Fruit fly (Drosophila melanogaster) whole organism, embryonic: ENCODE data around the gene ple.

ENCODE experiments used
- Bgb ChIP-seq: fragments of 200-800 bp; sonication (Bioruptor generic); IDR thresholded peaks from 2 replicates; pipeline ENCODE4 v1.3.6; 2022; ENCODE audit warnings: missing biosample characterization, missing genetic modification characterization; ENCODE audit not compliant: partially characterized antibody
- C15 ChIP-seq: fragments of 200-800 bp; sonication (Bioruptor generic); IDR thresholded peaks from 3 replicates; pipeline ENCODE4 v1.3.6; 2022; ENCODE audit warnings: missing biosample characterization, missing genetic modification characterization
- CG11247 ChIP-seq: fragments of 200-800 bp; sonication (Bioruptor generic); IDR thresholded peaks from 2 replicates; pipeline ENCODE4 v1.3.6; 2022; ENCODE audit warnings: missing biosample characterization, missing genetic modification characterization
- CG12391 ChIP-seq: fragments of 200-800 bp; sonication (Bioruptor generic); optimal IDR thresholded peaks from 3 replicates; lab custom pipeline; 2018; ENCODE audit warnings: missing biosample characterization, mild to moderate bottlenecking, missing genetic modification characterization, moderate library complexity
- CG12744 ChIP-seq: fragments of 200-800 bp; sonication (Bioruptor generic); optimal IDR thresholded peaks from 2 replicates; lab custom pipeline; 2016; ENCODE audit warnings: missing biosample characterization, missing genetic modification characterization
- CG18619 ChIP-seq: fragments of 200-800 bp; sonication (Bioruptor generic); optimal IDR thresholded peaks from 3 replicates; lab custom pipeline; 2017; ENCODE audit warnings: missing biosample characterization, mild to moderate bottlenecking, missing genetic modification characterization
- CG2712 ChIP-seq: fragments of 200-800 bp; optimal IDR thresholded peaks from 3 replicates; lab custom pipeline; 2019; ENCODE audit warnings: missing biosample characterization, mild to moderate bottlenecking, missing genetic modification characterization, moderate library complexity
- CG31441 ChIP-seq: fragments of 200-800 bp; sonication (Bioruptor generic); IDR thresholded peaks from 2 replicates; pipeline ENCODE4 v1.3.6; 2022; ENCODE audit warnings: missing biosample characterization, missing genetic modification characterization
- CG34376 ChIP-seq: fragments of 200-800 bp; sonication (Bioruptor generic); optimal IDR thresholded peaks from 2 replicates; lab custom pipeline; 2018; ENCODE audit warnings: missing biosample characterization, mild to moderate bottlenecking, missing genetic modification characterization
- CG3847 ChIP-seq: fragments of 200-800 bp; sonication (Bioruptor generic); IDR thresholded peaks from 2 replicates; pipeline ENCODE4 v1.3.6; 2022; ENCODE audit warnings: missing biosample characterization, missing genetic modification characterization
- CG6254 ChIP-seq: fragments of 200-800 bp; sonication (Bioruptor generic); optimal IDR thresholded peaks from 3 replicates; lab custom pipeline; 2017; ENCODE audit warnings: mild to moderate bottlenecking, missing biosample characterization, missing genetic modification reagents, missing genetic modification characterization
- CG6654 ChIP-seq: fragments of 200-800 bp; sonication (Bioruptor generic); optimal IDR thresholded peaks from 2 replicates; lab custom pipeline; 2017; ENCODE audit warnings: missing biosample characterization, mild to moderate bottlenecking, missing genetic modification characterization
- CG6791 ChIP-seq: fragments of 200-800 bp; sonication (Bioruptor generic); IDR thresholded peaks from 3 replicates; pipeline ENCODE4 v1.3.6; 2022; ENCODE audit warnings: missing biosample characterization, missing genetic modification characterization; ENCODE audit not compliant: partially characterized antibody
- CG8089 ChIP-seq: fragments of 200-800 bp; sonication (Bioruptor generic); optimal IDR thresholded peaks from 3 replicates; lab custom pipeline; 2016; ENCODE audit warnings: missing biosample characterization, missing genetic modification characterization
- CG8290 ChIP-seq, 3 experiments: fragments of 200-800 bp; sonication (Bioruptor generic); optimal IDR thresholded peaks; 2 replicates each; lab custom pipeline; 2016 to 2019; ENCODE audit warnings: missing biosample characterization in 3 of 3, missing genetic modification characterization in 3 of 3, mild to moderate bottlenecking in 2 of 3, moderate library complexity in 1 of 3
- CG8944 ChIP-seq: fragments of 200-800 bp; sonication (Bioruptor generic); optimal IDR thresholded peaks from 3 replicates; lab custom pipeline; 2016; ENCODE audit warnings: missing biosample characterization, missing genetic modification characterization
- CG9609 ChIP-seq: fragments of 200-800 bp; sonication (Bioruptor generic); optimal IDR thresholded peaks from 3 replicates; lab custom pipeline; 2016; ENCODE audit warnings: missing biosample characterization, missing genetic modification characterization
- Dek ChIP-seq: fragments of 200-800 bp; sonication (Bioruptor generic); optimal IDR thresholded peaks from 3 replicates; lab custom pipeline; 2019; ENCODE audit warnings: missing biosample characterization, mild to moderate bottlenecking, missing genetic modification characterization, moderate library complexity
- Dfd ChIP-seq, 2 experiments: fragments of >200 bp; optimal IDR thresholded peaks; 2 replicates each; lab custom pipeline; 2017; ENCODE audit warnings: missing biosample characterization in 2 of 2, missing genetic modification characterization in 2 of 2
- Dip2 ChIP-seq: fragments of 200-800 bp; sonication (Bioruptor generic); IDR thresholded peaks from 2 replicates; pipeline ENCODE4 v1.3.6; 2022; ENCODE audit warnings: missing biosample characterization, missing genetic modification characterization
- Drgx ChIP-seq: fragments of 200-800 bp; sonication (Bioruptor generic); IDR thresholded peaks from 2 replicates; pipeline ENCODE4 v1.3.6; 2022; ENCODE audit warnings: missing biosample characterization, missing genetic modification characterization
- HHEX ChIP-seq: fragments of 200-800 bp; sonication (Bioruptor generic); optimal IDR thresholded peaks from 3 replicates; lab custom pipeline; 2017; ENCODE audit warnings: missing biosample characterization, mild to moderate bottlenecking, missing genetic modification characterization, missing genetic modification reagents
- HLH4C ChIP-seq: fragments of 200-800 bp; sonication (Bioruptor generic); IDR thresholded peaks from 3 replicates; pipeline ENCODE4 v1.3.6; 2022; ENCODE audit warnings: missing biosample characterization, missing genetic modification characterization; ENCODE audit not compliant: partially characterized antibody
- Lhr ChIP-seq: fragments of 200-800 bp; sonication (Bioruptor generic); optimal IDR thresholded peaks from 3 replicates; lab custom pipeline; 2017; ENCODE audit warnings: mild to moderate bottlenecking, missing biosample characterization, missing genetic modification reagents, missing genetic modification characterization
- Mad ChIP-seq: fragments of 200-800 bp; sonication (Bioruptor generic); optimal IDR thresholded peaks from 2 replicates; lab custom pipeline; 2016; ENCODE audit warnings: missing biosample characterization, missing genetic modification characterization
- NC2β ChIP-seq: fragments of 200-800 bp; sonication (Bioruptor generic); optimal IDR thresholded peaks from 2 replicates; lab custom pipeline; 2016; ENCODE audit warnings: missing biosample characterization, missing genetic modification characterization
- NfI ChIP-seq: fragments of 200-800 bp; sonication (Bioruptor generic); optimal IDR thresholded peaks from 3 replicates; lab custom pipeline; 2018; ENCODE audit warnings: missing biosample characterization, mild to moderate bottlenecking, missing genetic modification characterization, moderate library complexity
- PHDP ChIP-seq: fragments of 200-800 bp; sonication (Bioruptor generic); optimal IDR thresholded peaks from 3 replicates; lab custom pipeline; 2018; ENCODE audit warnings: missing biosample characterization, mild to moderate bottlenecking, missing genetic modification characterization, moderate library complexity
- TFAM ChIP-seq: fragments of 200-800 bp; sonication (Bioruptor generic); optimal IDR thresholded peaks from 2 replicates; lab custom pipeline; 2017; ENCODE audit warnings: missing biosample characterization, missing genetic modification characterization, inconsistent platforms
- ab ChIP-seq: fragments of 200-800 bp; sonication (Bioruptor generic); optimal IDR thresholded peaks from 2 replicates; lab custom pipeline; 2016; ENCODE audit warnings: missing biosample characterization, missing genetic modification characterization
- ac ChIP-seq: fragments of 200-800 bp; sonication (Bioruptor generic); optimal IDR thresholded peaks from 3 replicates; lab custom pipeline; 2017; ENCODE audit warnings: missing biosample characterization, mild to moderate bottlenecking, missing genetic modification characterization
- al ChIP-seq: fragments of 200-800 bp; sonication (Bioruptor generic); IDR thresholded peaks from 2 replicates; pipeline ENCODE4 v1.3.6; 2022; ENCODE audit warnings: missing biosample characterization, missing genetic modification characterization
- bab2 ChIP-seq: fragments of 200-800 bp; sonication (Bioruptor generic); optimal IDR thresholded peaks from 2 replicates; lab custom pipeline; 2016; ENCODE audit warnings: missing biosample characterization, missing genetic modification characterization
- chinmo ChIP-seq: fragments of 200-800 bp; sonication (Bioruptor generic); IDR thresholded peaks from 4 replicates; pipeline ENCODE4 v1.3.6; 2022; ENCODE audit warnings: missing biosample characterization, missing genetic modification characterization; ENCODE audit not compliant: partially characterized antibody
- ewg ChIP-seq: fragments of 200-800 bp; sonication (Bioruptor generic); optimal IDR thresholded peaks from 3 replicates; lab custom pipeline; 2017; ENCODE audit warnings: mild to moderate bottlenecking, missing biosample characterization, missing genetic modification reagents, missing genetic modification characterization
- fd96Cb ChIP-seq: fragments of 200-800 bp; sonication (Bioruptor generic); optimal IDR thresholded peaks from 2 replicates; lab custom pipeline; 2018; ENCODE audit warnings: missing biosample characterization, mild to moderate bottlenecking, missing genetic modification characterization, moderate library complexity
- ham ChIP-seq: fragments of 200-800 bp; sonication (Bioruptor generic); IDR thresholded peaks from 2 replicates; pipeline ENCODE4 v1.3.6; 2022; ENCODE audit warnings: missing biosample characterization, missing genetic modification characterization
- her ChIP-seq: fragments of 200-800 bp; sonication (Bioruptor generic); optimal IDR thresholded peaks from 2 replicates; lab custom pipeline; 2016; ENCODE audit warnings: missing biosample characterization, missing genetic modification characterization
- odd ChIP-seq: fragments of 200-800 bp; sonication (Bioruptor generic); optimal IDR thresholded peaks from 2 replicates; lab custom pipeline; 2017; ENCODE audit warnings: missing biosample characterization, mild to moderate bottlenecking, missing genetic modification characterization
- psq ChIP-seq: fragments of 200-800 bp; sonication (Bioruptor generic); optimal IDR thresholded peaks from 2 replicates; lab custom pipeline; 2017; ENCODE audit warnings: missing biosample characterization, missing genetic modification characterization
- repo ChIP-seq: fragments of 200-800 bp; sonication (Bioruptor generic); optimal IDR thresholded peaks from 2 replicates; lab custom pipeline; 2016; ENCODE audit warnings: missing biosample characterization, missing genetic modification characterization
- sens ChIP-seq: fragments of 200-800 bp; sonication (Bioruptor generic); peaks from one replicate; lab custom pipeline; 2016; ENCODE audit warnings: missing biosample characterization, missing genetic modification characterization
- sens-2 ChIP-seq: fragments of 200-800 bp; sonication (Bioruptor generic); IDR thresholded peaks from 2 replicates; pipeline ENCODE4 v1.3.6; 2022; ENCODE audit warnings: missing biosample characterization, missing genetic modification characterization
- sr ChIP-seq: fragments of 200-800 bp; sonication (Bioruptor generic); IDR thresholded peaks from 3 replicates; pipeline ENCODE4 v1.3.6; 2022; ENCODE audit warnings: missing biosample characterization, missing genetic modification characterization
- sug ChIP-seq: fragments of 200-800 bp; optimal IDR thresholded peaks from 2 replicates; lab custom pipeline; 2019; ENCODE audit warnings: missing biosample characterization, mild to moderate bottlenecking, missing genetic modification characterization, moderate library complexity
- tll ChIP-seq, 2 experiments: fragments of 200-800 bp in 1 of 2; fragments of >200 bp in 1 of 2; sonication (Bioruptor generic) in 1 of 2; optimal IDR thresholded peaks; 2 replicates each; lab custom pipeline; 2017 to 2019; ENCODE audit warnings: missing biosample characterization in 2 of 2, missing genetic modification characterization in 2 of 2, mild to moderate bottlenecking in 1 of 2, moderate library complexity in 1 of 2
- tup ChIP-seq: fragments of 200-800 bp; sonication (Bioruptor generic); optimal IDR thresholded peaks from 2 replicates; lab custom pipeline; 2016; ENCODE audit warnings: missing biosample characterization, mild to moderate bottlenecking, missing genetic modification characterization, moderate library complexity
- unc-4 ChIP-seq: fragments of 200-800 bp; sonication (Bioruptor generic); IDR thresholded peaks from 2 replicates; pipeline ENCODE4 v1.3.6; 2022; ENCODE audit warnings: missing biosample characterization, missing genetic modification characterization; ENCODE audit not compliant: partially characterized antibody
- vfl ChIP-seq: fragments of 200-800 bp; sonication (Bioruptor generic); optimal IDR thresholded peaks from 2 replicates; lab custom pipeline; 2016; ENCODE audit warnings: missing biosample characterization, missing genetic modification characterization

ple gene

dm6 chr3L:6703368-6703807 is 15.9 kb downstream of the ple start, which contains the start of gene SP1173 (continued):
- no peak for TF ChIP-seq ham (GFP tag; lab: Robert Waterston, UW)
- TF ChIP-seq CG6254 (GFP tag; lab: Kevin White, UChicago), result no peak
- TF ChIP-seq Dip2 (GFP tag; lab: Robert Waterston, UW), result no peak
- peak; percentile 96; the same call in 2 of the 4 replicates for TF ChIP-seq chinmo (GFP tag; lab: Robert Waterston, UW)
- no peak for TF ChIP-seq odd (GFP tag; lab: Kevin White, UChicago)
- no peak for TF ChIP-seq CG8944
- TF ChIP-seq CG6654 (GFP tag; lab: Kevin White, UChicago), result no peak
- peak; percentile 38 for TF ChIP-seq CG2712 (tag; lab: Kevin White, UChicago)
- peak; percentile 66; the same call in 1 of the 3 replicates for TF ChIP-seq CG6791 (GFP tag; lab: Robert Waterston, UW)
- no peak for TF ChIP-seq bab2 (GFP tag; lab: Kevin White, UChicago)
- peak; percentile 94 for TF ChIP-seq sr (GFP tag; lab: Robert Waterston, UW)
- TF ChIP-seq Drgx (GFP tag; lab: Robert Waterston, UW), result peak; percentile 48; the same call in 1 of the 2 replicates
- TF ChIP-seq ac (GFP tag; lab: Kevin White, UChicago), result no peak
- TF ChIP-seq Lhr (GFP tag; lab: Kevin White, UChicago), result peak; percentile 40
- TF ChIP-seq psq (GFP tag; lab: Kevin White, UChicago), result no peak
- TF ChIP-seq tll (GFP tag; optimal IDR thresholded peaks at IDR 0.05; lab: Kevin White, UChicago), result peak in 1 of 2 experiments; percentile 16
- TF ChIP-seq fd96Cb (tag; lab: Kevin White, UChicago), result no peak
- peak; percentile 38 for TF ChIP-seq sug
- peak; percentile 54 for TF ChIP-seq unc-4
- peak; percentile 19 for TF ChIP-seq CG12391 (tag; lab: Kevin White, UChicago)
- peak; percentile 16 for TF ChIP-seq ewg
- TF ChIP-seq CG8290 (GFP tag; optimal IDR thresholded peaks at IDR 0.05; lab: Kevin White, UChicago), result no peak
- peak; percentile 45 to 76 for TF ChIP-seq CG8290 (tag; optimal IDR thresholded peaks at IDR 0.05; lab: Kevin White, UChicago)
- TF ChIP-seq CG11247 (GFP tag; lab: Robert Waterston, UW), result 0 out of 2 replicates have a peak, but pooled peaks have one; percentile 25
- no peak for TF ChIP-seq CG9609 (GFP tag; lab: Kevin White, UChicago)
- no peak for TF ChIP-seq Dfd (GFP tag; optimal IDR thresholded peaks at IDR 0.05; lab: Kevin White, UChicago)
- TF ChIP-seq NC2β (GFP tag; lab: Kevin White, UChicago), result no peak
- TF ChIP-seq CG34376 (GFP tag; lab: Kevin White, UChicago), result peak; percentile 80
- TF ChIP-seq PHDP (tag; lab: Kevin White, UChicago), result peak; percentile 17
- TF ChIP-seq CG8089 (GFP tag; lab: Kevin White, UChicago), result no peak
- TF ChIP-seq HLH4C (GFP tag; lab: Robert Waterston, UW), result peak; percentile 54; the same call in 2 of the 3 replicates
- TF ChIP-seq ab (GFP tag; lab: Kevin White, UChicago), result no peak
- TF ChIP-seq vfl (GFP tag; lab: Kevin White, UChicago), result no peak
- peak; percentile 7 for TF ChIP-seq CG18619 (GFP tag; lab: Kevin White, UChicago)
- TF ChIP-seq CG31441, result peak; percentile 9; the same call in 1 of the 2 replicates
- peak; percentile 11 for TF ChIP-seq HHEX (GFP tag; lab: Kevin White, UChicago)
- TF ChIP-seq Dek (tag; lab: Kevin White, UChicago), result peak; percentile 48
- peak; percentile 69; the same call in 1 of the 2 replicates for TF ChIP-seq Bgb
- TF ChIP-seq sens-2, result peak; percentile 40; the same call in 1 of the 2 replicates
- 0 out of 3 replicates have a peak, but pooled peaks have one; percentile 46 for TF ChIP-seq C15 (GFP tag; lab: Robert Waterston, UW)
- peak; percentile 33 for TF ChIP-seq NfI (GFP tag; lab: Kevin White, UChicago)
- TF ChIP-seq tup (GFP tag; lab: Kevin White, UChicago), result no peak
- no peak for TF ChIP-seq al (GFP tag; lab: Robert Waterston, UW)
- no peak for TF ChIP-seq repo (GFP tag; lab: Kevin White, UChicago)
- TF ChIP-seq Mad (GFP tag; lab: Kevin White, UChicago), result no peak
- peak; percentile 35; the same call in 1 of the 2 replicates for TF ChIP-seq CG3847 (GFP tag; lab: Robert Waterston, UW)
- TF ChIP-seq CG12744 (GFP tag; lab: Kevin White, UChicago), result no peak
- peak; percentile 68 for TF ChIP-seq her (GFP tag; lab: Kevin White, UChicago)
- no peak for TF ChIP-seq TFAM (GFP tag; lab: Kevin White, UChicago)
- TF ChIP-seq sens (GFP tag; lab: Kevin White, UChicago), result peak; percentile 76
